Worm (Caenorhabditis elegans) whole organism, L1 larva: ENCODE results near the gene rga-1.

ENCODE experiments used
- C04F5.9 ChIP-seq: sonication (generic microtip); optimal IDR thresholded peaks from 2 replicates; lab custom pipeline; 2016; ENCODE audit warnings: missing genetic modification characterization, missing compliant biosample characterization
- C34B4.2 ChIP-seq: sonication (generic microtip); optimal IDR thresholded peaks from 2 replicates; lab custom pipeline; 2017; ENCODE audit warnings: mild to moderate bottlenecking, missing genetic modification characterization, missing compliant biosample characterization
- aly-2 ChIP-seq: fragments of 150-350 bp; optimal IDR thresholded peaks from 2 replicates; lab custom pipeline; 2014; ENCODE audit warnings: missing biosample characterization, missing genetic modification characterization
- ama-1 ChIP-seq: fragments of 150-350 bp; optimal IDR thresholded peaks from 2 replicates; lab custom pipeline; 2014
- ceh-63 ChIP-seq: fragments of 200-800 bp; sonication (Bioruptor generic); optimal IDR thresholded peaks from 2 replicates; lab custom pipeline; 2018; ENCODE audit warnings: mild to moderate bottlenecking, missing genetic modification characterization, missing compliant biosample characterization
- ceh-8 ChIP-seq: fragments of 200-800 bp; sonication (Bioruptor generic); optimal IDR thresholded peaks from 2 replicates; lab custom pipeline; 2018; ENCODE audit warnings: mild to moderate bottlenecking, missing genetic modification characterization, moderate library complexity, missing compliant biosample characterization
- ceh-88 ChIP-seq: fragments of 200-800 bp; sonication (Bioruptor generic); IDR thresholded peaks from 2 replicates; pipeline ENCODE4 v1.3.6; 2022; ENCODE audit warnings: missing genetic modification characterization, missing compliant biosample characterization
- ces-1 ChIP-seq: fragments of 150-350 bp; optimal IDR thresholded peaks from 2 replicates; lab custom pipeline; 2014; ENCODE audit warnings: missing biosample characterization, missing genetic modification reagents, missing genetic modification characterization
- dsc-1 ChIP-seq: sonication (generic microtip); optimal IDR thresholded peaks from 2 replicates; lab custom pipeline; 2016; ENCODE audit warnings: mild to moderate bottlenecking, missing genetic modification characterization, missing compliant biosample characterization
- efl-1 ChIP-seq, 4 experiments: fragments of 150-350 bp; optimal IDR thresholded peaks in 3 of 4; peaks in 1 of 4; 1 replicate in 1 of 4; 2 replicates in 3 of 4; lab custom pipeline; 2014; ENCODE audit warnings: missing biosample characterization in 2 of 4, missing genetic modification characterization in 2 of 4, missing genetic modification reagents in 2 of 4
- egl-13 ChIP-seq: sonication (generic microtip); optimal IDR thresholded peaks from 2 replicates; lab custom pipeline; 2016; ENCODE audit warnings: missing genotype, missing genetic modification reagents, missing genetic modification characterization, missing compliant biosample characterization
- ets-5 ChIP-seq: fragments of 200-800 bp; sonication (Bioruptor generic); IDR thresholded peaks from 2 replicates; pipeline ENCODE4 v1.3.6; 2022; ENCODE audit warnings: missing genetic modification characterization, missing compliant biosample characterization
- fkh-8 ChIP-seq: sonication (generic microtip); optimal IDR thresholded peaks from 2 replicates; lab custom pipeline; 2016; ENCODE audit warnings: mild to moderate bottlenecking, missing genetic modification characterization, missing compliant biosample characterization
- grh-1 ChIP-seq: fragments of 200-800 bp; sonication (Bioruptor generic); IDR thresholded peaks from 2 replicates; pipeline ENCODE4 v1.3.6; 2022; ENCODE audit warnings: missing genetic modification reagents, missing genetic modification characterization, missing compliant biosample characterization
- hlh-17 ChIP-seq: fragments of 200-800 bp; sonication (Bioruptor generic); optimal IDR thresholded peaks from 2 replicates; lab custom pipeline; 2018; ENCODE audit warnings: missing genetic modification characterization, mild to moderate bottlenecking, missing compliant biosample characterization, moderate library complexity, borderline replicate concordance
- hlh-4 ChIP-seq: sonication (generic microtip); optimal IDR thresholded peaks from 2 replicates; lab custom pipeline; 2016; ENCODE audit warnings: mild to moderate bottlenecking, missing genetic modification characterization, missing compliant biosample characterization
- hpl-2 ChIP-seq: fragments of 150-350 bp; optimal IDR thresholded peaks from 2 replicates; lab custom pipeline; 2014; ENCODE audit warnings: missing biosample characterization, missing genetic modification reagents, missing genetic modification characterization
- isw-1 ChIP-seq: fragments of 200-800 bp; sonication (Bioruptor generic); IDR thresholded peaks from 2 replicates; pipeline ENCODE4 v1.3.6; 2022; ENCODE audit warnings: missing genetic modification characterization, missing compliant biosample characterization
- lin-14 ChIP-seq: fragments of 200-800 bp; sonication (Bioruptor generic); optimal IDR thresholded peaks from 2 replicates; lab custom pipeline; 2018; ENCODE audit warnings: mild to moderate bottlenecking, missing genetic modification characterization, moderate library complexity, missing compliant biosample characterization
- lir-3 ChIP-seq: sonication (generic microtip); optimal IDR thresholded peaks from 2 replicates; lab custom pipeline; 2016; ENCODE audit warnings: mild to moderate bottlenecking, missing genetic modification characterization, moderate library complexity, missing compliant biosample characterization; ENCODE audit not compliant: poor library complexity
- lsy-2 ChIP-seq, 2 experiments: fragments of 150-350 bp; optimal IDR thresholded peaks; 2 replicates each; lab custom pipeline; 2014; ENCODE audit warnings: missing biosample characterization in 2 of 2, missing genetic modification characterization in 2 of 2
- mef-2 ChIP-seq: fragments of 150-350 bp; optimal IDR thresholded peaks from 2 replicates; lab custom pipeline; 2014; ENCODE audit warnings: missing biosample characterization, missing genetic modification characterization
- nhr-11 ChIP-seq: fragments of 150-350 bp; optimal IDR thresholded peaks from 2 replicates; lab custom pipeline; 2014; ENCODE audit warnings: missing biosample characterization, missing genetic modification characterization
- nhr-237 ChIP-seq: fragments of 150-350 bp; optimal IDR thresholded peaks from 2 replicates; lab custom pipeline; 2014; ENCODE audit warnings: missing biosample characterization, missing genetic modification characterization
- nhr-28 ChIP-seq: fragments of 150-350 bp; optimal IDR thresholded peaks from 2 replicates; lab custom pipeline; 2014; ENCODE audit warnings: missing biosample characterization, missing genetic modification characterization
- nhr-71 ChIP-seq: sonication (generic microtip); optimal IDR thresholded peaks from 2 replicates; lab custom pipeline; 2016; ENCODE audit warnings: mild to moderate bottlenecking, missing genetic modification characterization, moderate library complexity, missing compliant biosample characterization
- nhr-84 ChIP-seq: sonication (generic microtip); optimal IDR thresholded peaks from 2 replicates; lab custom pipeline; 2017; ENCODE audit warnings: missing biosample characterization, missing genetic modification characterization
- nhr-85 ChIP-seq: sonication (generic microtip); peaks from one replicate; lab custom pipeline; 2016; ENCODE audit warnings: missing genetic modification characterization, inconsistent platforms, missing compliant biosample characterization
- pag-3 ChIP-seq: sonication (generic microtip); optimal IDR thresholded peaks from 2 replicates; lab custom pipeline; 2017; ENCODE audit warnings: missing genetic modification characterization, mild to moderate bottlenecking, missing compliant biosample characterization, antibody characterized with exemption, borderline replicate concordance; ENCODE audit not compliant: insufficient read depth
- pqm-1 ChIP-seq: sonication (generic microtip); optimal IDR thresholded peaks from 3 replicates; lab custom pipeline; 2017; ENCODE audit warnings: missing biosample characterization, missing genetic modification characterization
- snu-23 ChIP-seq: sonication (generic microtip); optimal IDR thresholded peaks from 2 replicates; lab custom pipeline; 2016; ENCODE audit warnings: missing genetic modification characterization, missing compliant biosample characterization
- sox-4 ChIP-seq: sonication (generic microtip); optimal IDR thresholded peaks from 2 replicates; lab custom pipeline; 2016; ENCODE audit warnings: missing genetic modification characterization, missing compliant biosample characterization
- sup-37 ChIP-seq: fragments of 200-800 bp; sonication (Bioruptor generic); optimal IDR thresholded peaks from 2 replicates; lab custom pipeline; 2018; ENCODE audit warnings: mild to moderate bottlenecking, missing genetic modification characterization, missing compliant biosample characterization
- tbx-2 ChIP-seq: sonication (generic microtip); optimal IDR thresholded peaks from 2 replicates; lab custom pipeline; 2016; ENCODE audit warnings: missing genetic modification characterization, missing compliant biosample characterization
- unc-130 ChIP-seq: fragments of 150-350 bp; optimal IDR thresholded peaks from 2 replicates; lab custom pipeline; 2017; ENCODE audit warnings: missing biosample characterization, missing genetic modification characterization, inconsistent platforms
- unc-98 ChIP-seq: fragments of 200-800 bp; sonication (Bioruptor generic); IDR thresholded peaks from 2 replicates; pipeline ENCODE4 v1.3.6; 2022; ENCODE audit warnings: missing genetic modification characterization, missing compliant biosample characterization
- xbp-1 ChIP-seq: sonication (generic microtip); optimal IDR thresholded peaks from 2 replicates; lab custom pipeline; 2016; ENCODE audit warnings: missing genetic modification characterization, missing compliant biosample characterization
- zag-1 ChIP-seq: fragments of 150-350 bp; optimal IDR thresholded peaks from 2 replicates; lab custom pipeline; 2014; ENCODE audit warnings: missing biosample characterization, missing genetic modification characterization
- ztf-11 ChIP-seq, 2 experiments: sonication (generic microtip); optimal IDR thresholded peaks; 2 replicates each; lab custom pipeline; 2016 to 2017; ENCODE audit warnings: missing genetic modification characterization in 2 of 2, missing biosample characterization in 1 of 2, missing compliant biosample characterization in 1 of 2

Gene rga-1

ce11 chrII:11484600-11484999, 19.9 kb downstream of the rga-1 start (continued):
- peak; percentile 70 for TF ChIP-seq fkh-8 (tag; lab: Kevin White, UChicago)
- TF ChIP-seq egl-13 (tag; lab: Kevin White, UChicago): peak; percentile 19
- TF ChIP-seq ceh-63 (GFP tag; lab: Kevin White, UChicago): no peak
- no peak for TF ChIP-seq unc-98 (GFP tag; lab: Robert Waterston, UW)
- TF ChIP-seq nhr-71: peak; percentile 80
- TF ChIP-seq sup-37: no peak
- TF ChIP-seq isw-1: no peak
- TF ChIP-seq pag-3 (tag; lab: Kevin White, UChicago): no peak
- peak; percentile 54 for TF ChIP-seq tbx-2
- peak; percentile 53 for TF ChIP-seq xbp-1 (tag; lab: Kevin White, UChicago)
- TF ChIP-seq hpl-2 (GFP tag; lab: Kevin White, UChicago): no peak
- TF ChIP-seq ztf-11 (tag; optimal IDR thresholded peaks at IDR 0.05; lab: Kevin White, UChicago): peak in 1 of 2 experiments; percentile 52
- TF ChIP-seq C34B4.2 (tag; lab: Kevin White, UChicago): no peak
- peak; percentile 79 for TF ChIP-seq nhr-85
- peak; percentile 60 for TF ChIP-seq ceh-88 (GFP tag; lab: Robert Waterston, UW)
- peak; percentile 82 for TF ChIP-seq lir-3 (tag; lab: Kevin White, UChicago)
- no peak for TF ChIP-seq ets-5 (GFP tag; lab: Robert Waterston, UW)
- TF ChIP-seq hlh-4 (tag; lab: Kevin White, UChicago): no peak
- peak; percentile 44; the same call in 1 of the 2 replicates for TF ChIP-seq grh-1 (GFP tag; lab: Robert Waterston, UW)
- peak; percentile 69 for TF ChIP-seq aly-2 (tag; lab: Kevin White, UChicago)
- no peak for TF ChIP-seq pqm-1
- TF ChIP-seq nhr-237 (tag; lab: Kevin White, UChicago): no peak
- no peak for TF ChIP-seq nhr-28 (tag; lab: Kevin White, UChicago)
- TF ChIP-seq zag-1 (tag; lab: Kevin White, UChicago): no peak
- no peak for TF ChIP-seq mef-2 (tag; lab: Kevin White, UChicago)
- no peak for TF ChIP-seq ces-1 (GFP tag; lab: Kevin White, UChicago)
- TF ChIP-seq unc-130 (tag; lab: Kevin White, UChicago): peak; percentile 73
- no peak for TF ChIP-seq hlh-17 (GFP tag; lab: Kevin White, UChicago)
- TF ChIP-seq nhr-84 (tag; lab: Kevin White, UChicago): no peak
- no peak for TF ChIP-seq ceh-8
- no peak for TF ChIP-seq ama-1 (lab: Kevin White, UChicago)
- TF ChIP-seq sox-4 (tag; lab: Kevin White, UChicago): no peak
- TF ChIP-seq, all 84 proteins: peak for 44

- TF ChIP-seq lin-14 (GFP tag; lab: Kevin White, UChicago) (peak; percentile 17), fkh-8 (tag; lab: Kevin White, UChicago) (no peak), sup-37 (no peak), nhr-71 (no peak), snu-23 (GFP tag; lab: Kevin White, UChicago) (peak; percentile 4), xbp-1 (tag; lab: Kevin White, UChicago) (no peak), ets-5 (GFP tag; lab: Robert Waterston, UW) (no peak), nhr-11 (tag; lab: Kevin White, UChicago) (no peak), lsy-2 (tag; optimal IDR thresholded peaks at IDR 0.05; lab: Kevin White, UChicago) (peak in 1 of 2 experiments; percentile 7), C04F5.9 (tag; lab: Kevin White, UChicago) (no peak), nhr-85 (peak; percentile 67), dsc-1 (tag; lab: Kevin White, UChicago) (no peak), nhr-28 (tag; lab: Kevin White, UChicago) (no peak), efl-1 (optimal IDR thresholded peaks at IDR 0.05; lab: Kevin White, UChicago) (no peak), efl-1 (GFP tag; optimal IDR thresholded peaks at IDR 0.05 in 1 of 2; lab: Kevin White, UChicago) (no peak)
Observed at ce11 chrII:11485200-11485599, 20.5 kb downstream of the rga-1 start, which contains the start of gene twk-5. twk-5 (minus strand) TSS chrII:11485300.
